Worm (Caenorhabditis elegans) whole organism, L3 larva: ENCODE measurements around the gene sur-5.

Experiments
- R02D3.7 ChIP-seq: fragments of 150-350 bp; optimal IDR thresholded peaks from 2 replicates; lab custom pipeline; 2014; ENCODE audit warnings: missing biosample characterization, missing genetic modification characterization
- aly-2 ChIP-seq: fragments of 150-350 bp; optimal IDR thresholded peaks from 2 replicates; lab custom pipeline; 2014; ENCODE audit warnings: missing biosample characterization, missing genetic modification characterization
- ama-1 ChIP-seq: fragments of 150-350 bp; optimal IDR thresholded peaks from 2 replicates; lab custom pipeline; 2018
- ceh-28 ChIP-seq: fragments of 150-350 bp; optimal IDR thresholded peaks from 2 replicates; lab custom pipeline; 2014; ENCODE audit warnings: missing biosample characterization, missing genetic modification reagents, missing genetic modification characterization
- ceh-9 ChIP-seq: sonication (generic microtip); optimal IDR thresholded peaks from 2 replicates; lab custom pipeline; 2018; ENCODE audit warnings: missing biosample characterization, missing genetic modification characterization
- egl-27 ChIP-seq: sonication (generic microtip); optimal IDR thresholded peaks from 4 replicates; lab custom pipeline; 2017; ENCODE audit warnings: missing biosample characterization, missing genetic modification reagents, missing genetic modification characterization
- egl-5 ChIP-seq: fragments of 150-350 bp; optimal IDR thresholded peaks from 2 replicates; lab custom pipeline; 2017; ENCODE audit warnings: missing biosample characterization, missing genetic modification reagents, missing genetic modification characterization, inconsistent platforms
- elt-1 ChIP-seq: fragments of 150-350 bp; optimal IDR thresholded peaks from 2 replicates; lab custom pipeline; 2014; ENCODE audit warnings: missing biosample characterization, missing genetic modification characterization
- elt-2 ChIP-seq: sonication (generic microtip); optimal IDR thresholded peaks from 2 replicates; lab custom pipeline; 2016; ENCODE audit warnings: missing genetic modification reagents, mild to moderate bottlenecking, missing genetic modification characterization, missing compliant biosample characterization
- elt-3 ChIP-seq, 3 experiments: fragments of 150-350 bp in 1 of 3; sonication (generic microtip) in 2 of 3; optimal IDR thresholded peaks; 2 replicates in 2 of 3; 4 replicates in 1 of 3; lab custom pipeline; 2014 to 2017; ENCODE audit warnings: missing biosample characterization in 3 of 3, missing genetic modification characterization in 3 of 3
- fkh-10 ChIP-seq: sonication (generic microtip); optimal IDR thresholded peaks from 2 replicates; lab custom pipeline; 2017; ENCODE audit warnings: missing biosample characterization, missing genetic modification reagents, missing genetic modification characterization
- fkh-2 ChIP-seq: fragments of 150-350 bp; optimal IDR thresholded peaks from 2 replicates; lab custom pipeline; 2014; ENCODE audit warnings: missing biosample characterization, missing genetic modification reagents, missing genetic modification characterization
- fos-1 ChIP-seq: fragments of 150-350 bp; optimal IDR thresholded peaks from 2 replicates; lab custom pipeline; 2014; ENCODE audit warnings: missing biosample characterization, missing genetic modification characterization
- hmg-11 ChIP-seq: sonication (generic microtip); optimal IDR thresholded peaks from 2 replicates; lab custom pipeline; 2016; ENCODE audit warnings: missing genetic modification characterization, missing compliant biosample characterization
- jun-1 ChIP-seq: fragments of 150-350 bp; optimal IDR thresholded peaks from 2 replicates; lab custom pipeline; 2014; ENCODE audit warnings: missing biosample characterization, missing genetic modification reagents, missing genetic modification characterization
- lin-39 ChIP-seq: fragments of 150-350 bp; optimal IDR thresholded peaks from 2 replicates; lab custom pipeline; 2018; ENCODE audit warnings: missing biosample characterization, missing genetic modification reagents, missing genetic modification characterization
- lsy-12 ChIP-seq: sonication (generic microtip); optimal IDR thresholded peaks from 2 replicates; lab custom pipeline; 2016; ENCODE audit warnings: mild to moderate bottlenecking, missing genetic modification characterization, missing compliant biosample characterization
- mdl-1 ChIP-seq: fragments of 150-350 bp; optimal IDR thresholded peaks from 2 replicates; lab custom pipeline; 2014; ENCODE audit warnings: missing biosample characterization, missing genetic modification characterization
- mml-1 ChIP-seq: fragments of 150-350 bp; sonication (generic microtip); optimal IDR thresholded peaks from 3 replicates; lab custom pipeline; 2014; ENCODE audit warnings: missing biosample characterization, missing genetic modification characterization
- nfya-1 ChIP-seq: sonication (generic microtip); optimal IDR thresholded peaks from 2 replicates; lab custom pipeline; 2017; ENCODE audit warnings: missing genetic modification characterization, mild to moderate bottlenecking, missing compliant biosample characterization, antibody characterized with exemption, moderate library complexity; ENCODE audit not compliant: insufficient read depth
- nhr-237 ChIP-seq: fragments of 150-350 bp; optimal IDR thresholded peaks from 2 replicates; lab custom pipeline; 2014; ENCODE audit warnings: missing biosample characterization, missing genetic modification characterization
- nhr-25 ChIP-seq: sonication (generic microtip); optimal IDR thresholded peaks from 2 replicates; lab custom pipeline; 2017; ENCODE audit warnings: missing biosample characterization, missing genetic modification characterization
- nhr-28 ChIP-seq: fragments of 150-350 bp; optimal IDR thresholded peaks from 2 replicates; lab custom pipeline; 2014; ENCODE audit warnings: missing biosample characterization, missing genetic modification characterization
- nhr-43 ChIP-seq: sonication (generic microtip); optimal IDR thresholded peaks from 2 replicates; lab custom pipeline; 2016; ENCODE audit warnings: mild to moderate bottlenecking, missing genetic modification characterization, missing compliant biosample characterization; ENCODE audit not compliant: poor library complexity, severe bottlenecking
- nhr-67 ChIP-seq: fragments of 150-350 bp; optimal IDR thresholded peaks from 2 replicates; lab custom pipeline; 2014; ENCODE audit warnings: missing biosample characterization, missing genetic modification characterization
- nhr-76 ChIP-seq: fragments of 150-350 bp; sonication (generic microtip); optimal IDR thresholded peaks from 5 replicates; lab custom pipeline; 2014; ENCODE audit warnings: missing biosample characterization, missing genetic modification characterization
- nhr-77 ChIP-seq: fragments of 150-350 bp; optimal IDR thresholded peaks from 2 replicates; lab custom pipeline; 2014; ENCODE audit warnings: missing biosample characterization, missing genetic modification characterization
- pha-4 ChIP-seq: fragments of 150-350 bp; optimal IDR thresholded peaks from 2 replicates; lab custom pipeline; 2014; ENCODE audit warnings: missing biosample characterization, missing genetic modification reagents, missing genetic modification characterization
- pqm-1 ChIP-seq: fragments of 150-350 bp; optimal IDR thresholded peaks from 2 replicates; lab custom pipeline; 2017; ENCODE audit warnings: missing biosample characterization, missing genetic modification characterization, inconsistent platforms
- sea-2 ChIP-seq: fragments of 150-350 bp; sonication (generic microtip); optimal IDR thresholded peaks from 4 replicates; lab custom pipeline; 2014; ENCODE audit warnings: missing biosample characterization, missing genetic modification reagents, missing genetic modification characterization
- skn-1 ChIP-seq: fragments of 150-350 bp; optimal IDR thresholded peaks from 2 replicates; lab custom pipeline; 2014; ENCODE audit warnings: missing biosample characterization, missing genetic modification characterization
- tbx-2 ChIP-seq: sonication (generic microtip); optimal IDR thresholded peaks from 2 replicates; lab custom pipeline; 2016; ENCODE audit warnings: mild to moderate bottlenecking, missing genetic modification characterization, missing compliant biosample characterization
- unc-39 ChIP-seq: sonication (generic microtip); optimal IDR thresholded peaks from 4 replicates; lab custom pipeline; 2017; ENCODE audit warnings: missing biosample characterization, missing genetic modification characterization
- unc-62 ChIP-seq: fragments of 150-350 bp; sonication (generic microtip); optimal IDR thresholded peaks from 4 replicates; lab custom pipeline; 2014; ENCODE audit warnings: missing biosample characterization, missing genetic modification reagents, missing genetic modification characterization
- ztf-11 ChIP-seq: fragments of 150-350 bp; optimal IDR thresholded peaks from 2 replicates; lab custom pipeline; 2014; ENCODE audit warnings: missing biosample characterization, missing genetic modification characterization
- ztf-4 ChIP-seq: fragments of 150-350 bp; optimal IDR thresholded peaks from 2 replicates; lab custom pipeline; 2014; ENCODE audit warnings: missing biosample characterization, missing genetic modification characterization

The sur-5 gene

ce11 chrX:7290859-7291628 lies 14.3 kb downstream of the sur-5 start:
- TF ChIP-seq ztf-11 (tag; lab: Kevin White, UChicago), result no peak
- TF ChIP-seq pha-4 (tag; lab: Kevin White, UChicago), result peak; percentile 65
- TF ChIP-seq elt-2 (tag; lab: Kevin White, UChicago), result peak; percentile 23

ce11 chrX:7289565-7289964 lies 15.8 kb downstream of the sur-5 start:
- TF ChIP-seq nhr-25 (tag; lab: Kevin White, UChicago) (no peak), nhr-43 (no peak), aly-2 (tag; lab: Kevin White, UChicago) (no peak), elt-2 (tag; lab: Kevin White, UChicago) (no peak), egl-27 (tag; lab: Kevin White, UChicago) (no peak), egl-5 (tag; lab: Kevin White, UChicago) (peak; percentile 35), sea-2 (no peak)

DNA sequence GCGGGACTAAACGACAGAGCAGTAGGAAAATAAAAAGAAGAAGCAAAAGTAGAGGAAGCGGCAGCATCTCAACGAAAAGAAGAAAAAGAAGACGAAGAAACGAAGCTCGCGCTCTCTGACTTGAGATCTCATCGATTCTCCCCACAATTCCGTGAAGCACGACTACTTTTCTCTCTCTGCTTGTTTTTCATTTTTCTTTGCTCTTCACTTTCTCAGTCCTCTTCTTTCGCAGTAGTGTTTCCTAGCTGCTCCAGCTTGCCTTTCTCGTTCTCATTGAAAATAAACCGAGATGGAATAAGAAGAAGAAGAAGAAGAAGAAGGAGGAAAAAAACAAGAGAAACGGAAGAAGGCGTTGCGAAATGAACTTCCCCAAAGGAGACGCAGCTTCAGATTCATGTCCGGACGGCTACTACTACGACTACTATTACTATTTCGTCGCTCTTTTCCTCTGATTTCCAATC lies 20.6 kb downstream of the sur-5 start:
- TF ChIP-seq tbx-2 (tag; lab: Kevin White, UChicago), result peak; percentile 35
- no peak for TF ChIP-seq nhr-76
- TF ChIP-seq skn-1, result peak; percentile 9
- peak; percentile 49 for TF ChIP-seq nfya-1
- TF ChIP-seq jun-1, result no peak
- TF ChIP-seq nhr-28 (tag; lab: Kevin White, UChicago), result no peak
- peak; percentile 62 for TF ChIP-seq lin-39 (tag; lab: Kevin White, UChicago)
- TF ChIP-seq fkh-10, result peak; percentile 89
- no peak for TF ChIP-seq ceh-28 (tag; lab: Kevin White, UChicago)
- peak; percentile 34 for TF ChIP-seq elt-1
- peak; percentile 66 for TF ChIP-seq hmg-11
- TF ChIP-seq ceh-9 (tag; lab: Kevin White, UChicago), result peak; percentile 74

DNA sequence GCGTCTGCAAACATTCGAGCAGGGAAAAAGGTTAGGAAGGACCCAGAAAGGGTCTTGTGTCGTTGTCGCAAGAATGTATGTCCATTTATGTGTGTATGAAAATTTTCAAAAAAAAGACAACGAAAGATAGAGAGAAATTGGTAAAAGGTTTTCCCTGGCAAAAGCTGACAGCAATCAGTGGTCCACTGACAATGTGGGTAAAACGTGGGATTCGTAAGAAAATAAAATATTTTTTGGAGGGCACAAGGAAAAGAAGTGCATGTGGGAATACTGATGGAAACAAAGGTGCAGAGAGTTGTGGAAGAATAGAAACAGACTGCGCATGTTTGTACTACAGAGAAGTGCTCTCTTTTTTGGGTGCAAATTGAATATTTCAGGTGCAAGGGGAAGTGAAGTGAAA lies 22.2 kb downstream of the sur-5 start:
- TF ChIP-seq nhr-237 (tag; lab: Kevin White, UChicago), result no peak
- no peak for TF ChIP-seq nhr-77 (tag; lab: Kevin White, UChicago)
- TF ChIP-seq unc-39, result no peak
- TF ChIP-seq jun-1, result no peak

- TF ChIP-seq aly-2 (tag; lab: Kevin White, UChicago) (no peak), nhr-43 (no peak), pha-4 (tag; lab: Kevin White, UChicago) (no peak), ceh-28 (tag; lab: Kevin White, UChicago) (no peak), elt-1 (no peak), tbx-2 (tag; lab: Kevin White, UChicago) (no peak), nfya-1 (no peak), nhr-25 (tag; lab: Kevin White, UChicago) (no peak), nhr-67 (tag; lab: Kevin White, UChicago) (no peak), lsy-12 (tag; lab: Kevin White, UChicago) (no peak), skn-1 (no peak), nhr-77 (tag; lab: Kevin White, UChicago) (no peak), elt-3 (tag; optimal IDR thresholded peaks at IDR 0.05; lab: Kevin White, UChicago) (no peak), fos-1 (tag; lab: Kevin White, UChicago) (no peak)
Measured at ce11 chrX:7281347-7281746, 24.0 kb downstream of the sur-5 start.

- TF ChIP-seq mml-1 (tag; lab: Kevin White, UChicago) (no peak), egl-5 (tag; lab: Kevin White, UChicago) (no peak), hmg-11 (no peak), elt-1 (no peak), unc-62 (no peak), fos-1 (tag; lab: Kevin White, UChicago) (no peak), ama-1 (lab: Kevin White, UChicago) (no peak), pha-4 (tag; lab: Kevin White, UChicago) (no peak), ztf-4 (tag; lab: Kevin White, UChicago) (no peak), ztf-11 (tag; lab: Kevin White, UChicago) (no peak), R02D3.7 (tag; lab: Kevin White, UChicago) (no peak), fkh-2 (tag; lab: Kevin White, UChicago) (no peak), mdl-1 (no peak), nhr-28 (tag; lab: Kevin White, UChicago) (no peak), nhr-25 (tag; lab: Kevin White, UChicago) (no peak), pqm-1 (tag; lab: Kevin White, UChicago) (no peak)
Measured at ce11 chrX:7279671-7280389, 25.5 kb downstream of the sur-5 start, which contains the start of gene unc-10. unc-10 (minus strand) TSS chrX:7280322.
